Fruit fly (Drosophila melanogaster) whole organism, embryonic: ENCODE results near the gene SoYb.
A peak's percentile ranks its signal among the peaks of the same experiment; 100 is the strongest.

Source experiments
- Aef1 ChIP-seq: fragments of 200-800 bp; sonication (Bioruptor generic); IDR thresholded peaks from 3 replicates; pipeline ENCODE4 v1.3.6; 2022; ENCODE audit warnings: missing biosample characterization, missing genetic modification characterization
- Atf3 ChIP-seq: fragments of 200-800 bp; sonication (Bioruptor generic); optimal IDR thresholded peaks from 3 replicates; lab custom pipeline; 2016; ENCODE audit warnings: missing biosample characterization, missing genetic modification characterization
- CG13123 ChIP-seq: fragments of 200-800 bp; sonication (Bioruptor generic); optimal IDR thresholded peaks from 2 replicates; lab custom pipeline; 2016; ENCODE audit warnings: missing biosample characterization, missing genetic modification characterization
- CG14860 ChIP-seq: fragments of 200-800 bp; sonication (Bioruptor generic); IDR thresholded peaks from 3 replicates; pipeline ENCODE4 v1.3.6; 2022; ENCODE audit warnings: missing biosample characterization, missing genetic modification characterization; ENCODE audit not compliant: partially characterized antibody
- CG15011 ChIP-seq: fragments of 200-800 bp; sonication (Bioruptor generic); optimal IDR thresholded peaks from 3 replicates; lab custom pipeline; 2018; ENCODE audit warnings: missing biosample characterization, mild to moderate bottlenecking, missing genetic modification characterization
- CG15269 ChIP-seq: fragments of 200-800 bp; sonication (Bioruptor generic); optimal IDR thresholded peaks from 2 replicates; lab custom pipeline; 2018; ENCODE audit warnings: missing biosample characterization, mild to moderate bottlenecking, missing genetic modification characterization, moderate library complexity
- CG15514 ChIP-seq: fragments of 200-800 bp; sonication (Bioruptor generic); optimal IDR thresholded peaks from 3 replicates; lab custom pipeline; 2017; ENCODE audit warnings: missing biosample characterization, missing genetic modification characterization, mild to moderate bottlenecking, moderate library complexity, missing genetic modification reagents
- CG16863 ChIP-seq: fragments of 200-800 bp; sonication (Bioruptor generic); optimal IDR thresholded peaks from 3 replicates; lab custom pipeline; 2016; ENCODE audit warnings: missing biosample characterization, missing genetic modification characterization
- CG17361 ChIP-seq: fragments of 200-800 bp; sonication (Bioruptor generic); IDR thresholded peaks from 3 replicates; pipeline ENCODE4 v1.3.6; 2022; ENCODE audit warnings: missing biosample characterization, missing genetic modification characterization
- CG17829 ChIP-seq: fragments of 200-800 bp; optimal IDR thresholded peaks from 2 replicates; lab custom pipeline; 2019; ENCODE audit warnings: missing biosample characterization, mild to moderate bottlenecking, missing genetic modification characterization, moderate library complexity
- CG18599 ChIP-seq: fragments of 200-800 bp; sonication (Bioruptor generic); optimal IDR thresholded peaks from 3 replicates; lab custom pipeline; 2017; ENCODE audit warnings: missing biosample characterization, missing genetic modification characterization, mild to moderate bottlenecking, moderate library complexity, missing genetic modification reagents
- CG18764 ChIP-seq: fragments of 200-800 bp; sonication (Bioruptor generic); optimal IDR thresholded peaks from 3 replicates; lab custom pipeline; 2016; ENCODE audit warnings: missing biosample characterization, missing genetic modification characterization
- CG32772 ChIP-seq: fragments of 200-800 bp; sonication (Bioruptor generic); IDR thresholded peaks from 2 replicates; pipeline ENCODE4 v1.3.6; 2022; ENCODE audit warnings: missing biosample characterization, missing genetic modification characterization
- CG3847 ChIP-seq: fragments of 200-800 bp; sonication (Bioruptor generic); IDR thresholded peaks from 2 replicates; pipeline ENCODE4 v1.3.6; 2022; ENCODE audit warnings: missing biosample characterization, missing genetic modification characterization
- CG42726 ChIP-seq: fragments of 200-800 bp; sonication (Bioruptor generic); IDR thresholded peaks from 2 replicates; pipeline ENCODE4 v1.3.6; 2022; ENCODE audit warnings: missing biosample characterization, missing genetic modification characterization; ENCODE audit not compliant: partially characterized antibody
- CG6654 ChIP-seq: fragments of 200-800 bp; sonication (Bioruptor generic); optimal IDR thresholded peaks from 2 replicates; lab custom pipeline; 2017; ENCODE audit warnings: missing biosample characterization, mild to moderate bottlenecking, missing genetic modification characterization
- CG6791 ChIP-seq: fragments of 200-800 bp; sonication (Bioruptor generic); IDR thresholded peaks from 3 replicates; pipeline ENCODE4 v1.3.6; 2022; ENCODE audit warnings: missing biosample characterization, missing genetic modification characterization; ENCODE audit not compliant: partially characterized antibody
- CG7928 ChIP-seq: fragments of 200-800 bp; sonication (Bioruptor generic); optimal IDR thresholded peaks from 2 replicates; lab custom pipeline; 2017; ENCODE audit warnings: missing biosample characterization, mild to moderate bottlenecking, missing genetic modification characterization
- CHES-1-like ChIP-seq: fragments of 200-800 bp; sonication (Bioruptor generic); optimal IDR thresholded peaks from 2 replicates; lab custom pipeline; 2016; ENCODE audit warnings: missing biosample characterization, missing genetic modification characterization
- Dad ChIP-seq: fragments of 200-800 bp; sonication (Bioruptor generic); optimal IDR thresholded peaks from 3 replicates; lab custom pipeline; 2016; ENCODE audit warnings: missing biosample characterization, missing genetic modification characterization
- Doc2 ChIP-seq: fragments of 200-800 bp; sonication (Bioruptor generic); IDR thresholded peaks from 2 replicates; pipeline ENCODE4 v1.3.6; 2022; ENCODE audit warnings: missing biosample characterization, missing genetic modification characterization
- ERR ChIP-seq: fragments of 200-800 bp; sonication (Bioruptor generic); optimal IDR thresholded peaks from 2 replicates; lab custom pipeline; 2016; ENCODE audit warnings: missing biosample characterization, missing genetic modification characterization
- Elba2 ChIP-seq: fragments of 200-800 bp; sonication (Bioruptor generic); optimal IDR thresholded peaks from 3 replicates; lab custom pipeline; 2016; ENCODE audit warnings: missing biosample characterization, missing genetic modification characterization
- Hr39 ChIP-seq: fragments of >200 bp; optimal IDR thresholded peaks from 2 replicates; lab custom pipeline; 2017
- Jarid2 ChIP-seq: fragments of 200-800 bp; sonication (Bioruptor generic); optimal IDR thresholded peaks from 3 replicates; lab custom pipeline; 2017; ENCODE audit warnings: mild to moderate bottlenecking, missing biosample characterization, missing genetic modification reagents, missing genetic modification characterization
- Max ChIP-seq: fragments of 200-800 bp; sonication (Bioruptor generic); optimal IDR thresholded peaks from 2 replicates; lab custom pipeline; 2016; ENCODE audit warnings: missing biosample characterization, mild to moderate bottlenecking, missing genetic modification characterization
- Med ChIP-seq: fragments of 200-800 bp; sonication (Bioruptor generic); peaks from one replicate; lab custom pipeline; 2016; ENCODE audit warnings: missing biosample characterization, missing genetic modification characterization, mild to moderate bottlenecking, inconsistent platforms, moderate library complexity
- Myb ChIP-seq: fragments of 200-800 bp; sonication (Bioruptor generic); optimal IDR thresholded peaks from 2 replicates; lab custom pipeline; 2016; ENCODE audit warnings: missing biosample characterization, missing genetic modification characterization
- NK7.1 ChIP-seq: fragments of 200-800 bp; sonication (Bioruptor generic); optimal IDR thresholded peaks from 3 replicates; lab custom pipeline; 2016; ENCODE audit warnings: missing biosample characterization, missing genetic modification characterization
- Nf-YB ChIP-seq: fragments of 200-800 bp; sonication (Bioruptor generic); optimal IDR thresholded peaks from 3 replicates; lab custom pipeline; 2019; ENCODE audit warnings: missing biosample characterization, mild to moderate bottlenecking, missing genetic modification characterization, moderate library complexity
- Rx ChIP-seq: fragments of 200-800 bp; sonication (Bioruptor generic); IDR thresholded peaks from 2 replicates; pipeline ENCODE4 v1.3.6; 2022; ENCODE audit warnings: missing biosample characterization, missing genetic modification characterization
- Scr ChIP-seq: fragments of 200-800 bp; sonication (Bioruptor generic); IDR thresholded peaks from 2 replicates; pipeline ENCODE4 v1.3.6; 2022; ENCODE audit warnings: missing biosample characterization, missing genetic modification characterization; ENCODE audit not compliant: partially characterized antibody
- az2 ChIP-seq: fragments of 200-800 bp; sonication (Bioruptor generic); optimal IDR thresholded peaks from 3 replicates; lab custom pipeline; 2016; ENCODE audit warnings: missing biosample characterization, missing genetic modification characterization
- bbx ChIP-seq: fragments of 200-800 bp; sonication (Bioruptor generic); IDR thresholded peaks from 2 replicates; pipeline ENCODE4 v1.3.6; 2022; ENCODE audit warnings: missing biosample characterization, missing genetic modification characterization; ENCODE audit not compliant: partially characterized antibody
- cas ChIP-seq: fragments of 200-800 bp; sonication (Bioruptor generic); IDR thresholded peaks from 2 replicates; pipeline ENCODE4 v1.3.6; 2022; ENCODE audit warnings: missing biosample characterization, missing genetic modification characterization
- chinmo ChIP-seq: fragments of 200-800 bp; sonication (Bioruptor generic); IDR thresholded peaks from 4 replicates; pipeline ENCODE4 v1.3.6; 2022; ENCODE audit warnings: missing biosample characterization, missing genetic modification characterization; ENCODE audit not compliant: partially characterized antibody
- corto ChIP-seq: fragments of 200-800 bp; sonication (Bioruptor generic); optimal IDR thresholded peaks from 2 replicates; lab custom pipeline; 2016; ENCODE audit warnings: missing biosample characterization, mild to moderate bottlenecking, missing genetic modification characterization, moderate library complexity
- crp ChIP-seq, 2 experiments: fragments of 200-800 bp; sonication (Bioruptor generic); optimal IDR thresholded peaks; 2 replicates in 1 of 2; 3 replicates in 1 of 2; lab custom pipeline; 2017; ENCODE audit warnings: missing biosample characterization in 2 of 2, missing genetic modification characterization in 2 of 2, mild to moderate bottlenecking in 1 of 2, moderate library complexity in 1 of 2
- ems ChIP-seq: fragments of 200-800 bp; sonication (Bioruptor generic); optimal IDR thresholded peaks from 3 replicates; lab custom pipeline; 2016; ENCODE audit warnings: missing biosample characterization, missing genetic modification characterization
- esg ChIP-seq: fragments of 200-800 bp; sonication (Bioruptor generic); conservative IDR thresholded peaks from 2 replicates; pipeline ENCODE4 v1.3.6; 2022; ENCODE audit warnings: missing biosample characterization, missing genetic modification characterization
- eyg ChIP-seq: fragments of 200-800 bp; sonication (Bioruptor generic); optimal IDR thresholded peaks from 3 replicates; lab custom pipeline; 2016; ENCODE audit warnings: missing biosample characterization, missing genetic modification characterization
- ftz-f1 ChIP-seq: fragments of 200-800 bp; sonication (Bioruptor generic); optimal IDR thresholded peaks from 2 replicates; lab custom pipeline; 2016; ENCODE audit warnings: missing biosample characterization, missing genetic modification characterization
- hbn ChIP-seq: fragments of 200-800 bp; sonication (Bioruptor generic); IDR thresholded peaks from 2 replicates; pipeline ENCODE4 v1.3.6; 2022; ENCODE audit warnings: missing biosample characterization, missing genetic modification characterization; ENCODE audit not compliant: partially characterized antibody
- lilli ChIP-seq: fragments of 200-800 bp; sonication (Bioruptor generic); optimal IDR thresholded peaks from 3 replicates; lab custom pipeline; 2016; ENCODE audit warnings: missing biosample characterization, missing genetic modification characterization
- mirr ChIP-seq: fragments of 200-800 bp; sonication (Bioruptor generic); optimal IDR thresholded peaks from 3 replicates; lab custom pipeline; 2018; ENCODE audit warnings: missing biosample characterization, mild to moderate bottlenecking, missing genetic modification characterization
- sd ChIP-seq: fragments of 200-800 bp; sonication (Bioruptor generic); optimal IDR thresholded peaks from 3 replicates; lab custom pipeline; 2018; ENCODE audit warnings: missing biosample characterization, mild to moderate bottlenecking, missing genetic modification characterization, moderate library complexity
- ssp ChIP-seq: fragments of 200-800 bp; sonication (Bioruptor generic); IDR thresholded peaks from 2 replicates; pipeline ENCODE4 v1.3.6; 2022; ENCODE audit warnings: missing biosample characterization, missing genetic modification characterization
- twi ChIP-seq: fragments of 200-800 bp; optimal IDR thresholded peaks from 2 replicates; lab custom pipeline; 2019; ENCODE audit warnings: missing biosample characterization, mild to moderate bottlenecking, missing genetic modification characterization, moderate library complexity
- zf30C ChIP-seq: fragments of 200-800 bp; sonication (Bioruptor generic); optimal IDR thresholded peaks from 3 replicates; lab custom pipeline; 2018; ENCODE audit warnings: missing biosample characterization, mild to moderate bottlenecking, missing genetic modification characterization

The SoYb gene

DNA sequence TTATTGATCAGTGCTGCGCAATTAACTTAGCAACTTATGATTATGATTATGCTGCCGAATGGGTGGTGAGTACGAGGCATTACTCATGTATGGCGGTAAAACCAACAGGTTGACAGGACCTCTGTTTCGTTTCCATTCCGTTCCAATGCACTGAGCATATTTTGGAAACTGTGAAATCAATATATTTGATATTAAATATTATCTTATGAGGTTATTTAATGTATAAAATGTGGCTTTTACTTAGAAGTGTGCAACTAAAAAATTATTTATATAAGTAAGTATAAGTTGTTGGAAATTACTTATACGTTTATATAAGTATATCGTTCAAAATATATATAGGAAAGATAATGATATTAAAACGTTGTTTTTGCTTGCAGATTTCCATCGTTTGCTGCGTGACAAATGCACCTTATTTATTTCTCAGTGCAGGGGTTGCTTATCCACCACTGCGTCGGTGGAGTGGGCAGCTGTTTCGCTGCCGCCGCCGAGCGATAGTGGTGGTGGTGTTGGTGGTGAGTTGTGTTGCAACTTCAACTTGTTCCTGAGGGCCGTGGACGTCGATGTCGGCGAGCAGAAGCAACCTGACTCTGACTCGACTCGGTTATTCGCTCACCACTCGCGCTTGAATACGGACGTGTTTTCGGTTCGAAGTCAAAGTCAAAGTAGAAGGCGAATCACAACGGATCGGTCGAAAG lies 18.3 kb downstream of the SoYb start, which contains the start of gene bib (continued):
- TF ChIP-seq ERR (GFP tag; lab: Kevin White, UChicago) (no peak), CHES-1-like (GFP tag; lab: Kevin White, UChicago) (peak; percentile 21), Med (GFP tag; lab: Kevin White, UChicago) (peak; percentile 87), CG32772 (GFP tag; lab: Robert Waterston, UW) (peak; percentile 58), corto (GFP tag; lab: Kevin White, UChicago) (peak; percentile 87), CG17829 (tag; lab: Kevin White, UChicago) (peak; percentile 95), Doc2 (GFP tag; lab: Robert Waterston, UW) (no peak), crp (GFP tag; optimal IDR thresholded peaks at IDR 0.05; lab: Kevin White, UChicago) (peak in 1 of 2 experiments; percentile 38), mirr (GFP tag; lab: Kevin White, UChicago) (peak; percentile 9), Aef1 (GFP tag; lab: Robert Waterston, UW) (peak; percentile 44), Myb (GFP tag; lab: Kevin White, UChicago) (peak; percentile 15), Elba2 (GFP tag; lab: Kevin White, UChicago) (no peak), CG18599 (peak; percentile 90), az2 (GFP tag; lab: Kevin White, UChicago) (peak; percentile 89), Atf3 (no peak), CG7928 (GFP tag; lab: Kevin White, UChicago) (peak; percentile 26), CG6654 (GFP tag; lab: Kevin White, UChicago) (peak; percentile 47), Dad (GFP tag; lab: Kevin White, UChicago) (peak; percentile 34), lilli (peak; percentile 67), cas (GFP tag; lab: Robert Waterston, UW) (no peak), hbn (GFP tag; lab: Robert Waterston, UW) (no peak), ssp (GFP tag; lab: Robert Waterston, UW) (peak; percentile 69), Scr (GFP tag; lab: Robert Waterston, UW) (peak; percentile 22; the same call in 1 of the 2 replicates), Rx (GFP tag; lab: Robert Waterston, UW) (no peak), ems (GFP tag; lab: Kevin White, UChicago) (peak; percentile 19), CG18764 (peak; percentile 71), CG15269 (tag; lab: Kevin White, UChicago) (peak; percentile 77), Nf-YB (GFP tag; lab: Kevin White, UChicago) (peak; percentile 70), CG17361 (GFP tag; lab: Robert Waterston, UW) (peak; percentile 95), esg (peak; percentile 60), CG42726 (GFP tag; lab: Robert Waterston, UW) (peak; percentile 32; the same call in 1 of the 2 replicates), Max (GFP tag; lab: Kevin White, UChicago) (peak; percentile 75), bbx (GFP tag; lab: Robert Waterston, UW) (peak; percentile 45), CG3847 (GFP tag; lab: Robert Waterston, UW) (no peak), Jarid2 (GFP tag; lab: Kevin White, UChicago) (peak; percentile 84), CG6791 (GFP tag; lab: Robert Waterston, UW) (peak; percentile 43; the same call in 1 of the 3 replicates), eyg (GFP tag; lab: Kevin White, UChicago) (no peak), CG16863 (GFP tag; lab: Kevin White, UChicago) (no peak), zf30C (GFP tag; lab: Kevin White, UChicago) (peak; percentile 99), twi (tag; lab: Kevin White, UChicago) (peak; percentile 76), chinmo (GFP tag; lab: Robert Waterston, UW) (no peak), CG13123 (GFP tag; lab: Kevin White, UChicago) (peak; percentile 65), CG15514 (GFP tag; lab: Kevin White, UChicago) (peak; percentile 52), CG14860 (GFP tag; lab: Robert Waterston, UW) (no peak), sd (peak; percentile 33), NK7.1 (GFP tag; lab: Kevin White, UChicago) (no peak), Hr39 (lab: Kevin White, UChicago) (no peak), CG15011 (peak; percentile 78), ftz-f1 (GFP tag; lab: Kevin White, UChicago) (no peak)
